Worm (Caenorhabditis elegans) whole organism, L1 larva: ENCODE results near the gene T20D4.12.
"Not testable (repeated sequence)": the region's sequence is repeated elsewhere in the genome, so short reads cannot be mapped to it uniquely, and the experiment has no call there.

ENCODE experiments used
- aly-2 ChIP-seq: fragments of 150-350 bp; optimal IDR thresholded peaks from 2 replicates; lab custom pipeline; 2014; ENCODE audit warnings: missing biosample characterization, missing genetic modification characterization
- ama-1 ChIP-seq: fragments of 150-350 bp; optimal IDR thresholded peaks from 2 replicates; lab custom pipeline; 2014
- blmp-1 ChIP-seq: fragments of 150-350 bp; optimal IDR thresholded peaks from 2 replicates; lab custom pipeline; 2014; ENCODE audit warnings: missing biosample characterization, missing genetic modification characterization
- fos-1 ChIP-seq: fragments of 150-350 bp; optimal IDR thresholded peaks from 2 replicates; lab custom pipeline; 2014; ENCODE audit warnings: missing biosample characterization, missing genetic modification characterization
- jun-1 ChIP-seq: fragments of 150-350 bp; optimal IDR thresholded peaks from 2 replicates; lab custom pipeline; 2014; ENCODE audit warnings: missing biosample characterization, missing genetic modification reagents, missing genetic modification characterization
- lin-15B ChIP-seq: fragments of 150-350 bp; sonication (generic microtip); optimal IDR thresholded peaks from 3 replicates; lab custom pipeline; 2014; ENCODE audit warnings: missing biosample characterization, missing genetic modification characterization
- lin-35 ChIP-seq, 2 experiments: fragments of 150-350 bp; optimal IDR thresholded peaks; 2 replicates each; lab custom pipeline; 2014; ENCODE audit warnings: missing biosample characterization in 2 of 2, missing genetic modification characterization in 2 of 2, missing genetic modification reagents in 2 of 2
- nhr-12 ChIP-seq: sonication (generic microtip); optimal IDR thresholded peaks from 2 replicates; lab custom pipeline; 2017; ENCODE audit warnings: missing biosample characterization, missing genetic modification characterization
- nhr-47 ChIP-seq: sonication (generic microtip); optimal IDR thresholded peaks from 2 replicates; lab custom pipeline; 2016; ENCODE audit warnings: mild to moderate bottlenecking, missing genetic modification characterization, moderate library complexity, missing compliant biosample characterization
- nhr-77 ChIP-seq: fragments of 150-350 bp; optimal IDR thresholded peaks from 2 replicates; lab custom pipeline; 2014; ENCODE audit warnings: missing biosample characterization, missing genetic modification characterization
- snpc-4 ChIP-seq: fragments of 150-350 bp; optimal IDR thresholded peaks from 2 replicates; lab custom pipeline; 2014; ENCODE audit warnings: missing biosample characterization, missing genetic modification characterization
- unc-130 ChIP-seq: fragments of 150-350 bp; optimal IDR thresholded peaks from 2 replicates; lab custom pipeline; 2017; ENCODE audit warnings: missing biosample characterization, missing genetic modification characterization, inconsistent platforms
- xbp-1 ChIP-seq: sonication (generic microtip); optimal IDR thresholded peaks from 2 replicates; lab custom pipeline; 2016; ENCODE audit warnings: missing genetic modification characterization, missing compliant biosample characterization

DNA sequence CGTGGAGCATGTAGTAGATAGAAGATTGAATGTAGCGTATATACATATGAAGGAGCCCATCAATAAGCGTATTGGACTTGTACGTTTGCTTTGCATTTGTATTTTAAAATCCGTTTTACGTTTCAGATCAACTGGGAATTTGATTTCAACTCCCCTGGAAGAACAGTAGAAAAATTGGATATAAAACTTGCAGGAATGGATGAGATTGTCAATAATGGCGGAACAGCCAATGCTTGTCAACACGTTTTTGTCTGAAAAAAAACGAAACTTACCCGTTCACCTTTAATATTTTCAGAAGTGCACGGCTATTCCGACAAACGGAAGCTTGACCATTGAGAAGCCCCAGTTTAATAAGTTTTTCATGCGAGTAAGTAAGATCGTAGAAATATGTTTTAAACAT, 29.1 kb upstream of the T20D4.12 start, which contains the start of gene C04E12.2:
- not testable (repeated sequence) for TF ChIP-seq nhr-77; blmp-1; nhr-12 (tag; lab: Kevin White, UChicago); nhr-47; lin-35 (GFP tag; optimal IDR thresholded peaks at IDR 0.05; lab: Kevin White, UChicago); aly-2 (tag; lab: Kevin White, UChicago); unc-130 (tag; lab: Kevin White, UChicago); jun-1; xbp-1 (tag; lab: Kevin White, UChicago); snpc-4 (tag; lab: Kevin White, UChicago); lin-15B (tag; lab: Kevin White, UChicago); fos-1; ama-1
